Fruit fly (Drosophila melanogaster) whole organism, embryonic: Measurements from ENCODE around the gene PIP82.
A peak's percentile ranks its signal among the peaks of the same experiment; 100 is the strongest.

Experiments
- CG10366 ChIP-seq: fragments of 200-800 bp; sonication (Bioruptor generic); IDR thresholded peaks from 2 replicates; pipeline ENCODE4 v1.3.6; 2022; ENCODE audit warnings: missing biosample characterization, missing genetic modification characterization
- CG14050 ChIP-seq: fragments of 200-800 bp; sonication (Bioruptor generic); IDR thresholded peaks from 3 replicates; pipeline ENCODE4 v1.3.6; 2022; ENCODE audit warnings: missing biosample characterization, missing genetic modification characterization
- CG14441 ChIP-seq: fragments of 200-800 bp; sonication (Bioruptor generic); IDR thresholded peaks from 2 replicates; pipeline ENCODE4 v1.3.6; 2022; ENCODE audit warnings: missing biosample characterization, missing genetic modification characterization
- CG15696 ChIP-seq: fragments of 200-800 bp; sonication (Bioruptor generic); optimal IDR thresholded peaks from 2 replicates; lab custom pipeline; 2019; ENCODE audit warnings: missing biosample characterization, mild to moderate bottlenecking, missing genetic modification characterization, moderate library complexity
- CG1603 ChIP-seq: fragments of 200-800 bp; sonication (Bioruptor generic); optimal IDR thresholded peaks from 2 replicates; lab custom pipeline; 2019; ENCODE audit warnings: missing biosample characterization, mild to moderate bottlenecking, missing genetic modification characterization, moderate library complexity
- CG18476 ChIP-seq: fragments of 200-800 bp; sonication (Bioruptor generic); optimal IDR thresholded peaks from 2 replicates; lab custom pipeline; 2016; ENCODE audit warnings: missing biosample characterization, mild to moderate bottlenecking, missing genetic modification characterization
- CG2678 ChIP-seq: fragments of 200-800 bp; sonication (Bioruptor generic); optimal IDR thresholded peaks from 3 replicates; lab custom pipeline; 2019; ENCODE audit warnings: missing biosample characterization, mild to moderate bottlenecking, missing genetic modification characterization, moderate library complexity
- CG31365 ChIP-seq: fragments of 200-800 bp; sonication (Bioruptor generic); optimal IDR thresholded peaks from 2 replicates; lab custom pipeline; 2018; ENCODE audit warnings: missing biosample characterization, mild to moderate bottlenecking, missing genetic modification characterization
- CG32772 ChIP-seq: fragments of 200-800 bp; sonication (Bioruptor generic); IDR thresholded peaks from 2 replicates; pipeline ENCODE4 v1.3.6; 2022; ENCODE audit warnings: missing biosample characterization, missing genetic modification characterization
- CG34224 ChIP-seq: fragments of 200-800 bp; sonication (Bioruptor generic); IDR thresholded peaks from 3 replicates; pipeline ENCODE4 v1.3.6; 2022; ENCODE audit warnings: missing biosample characterization, missing genetic modification characterization; ENCODE audit not compliant: partially characterized antibody
- CG4424 ChIP-seq: fragments of 200-800 bp; sonication (Bioruptor generic); optimal IDR thresholded peaks from 3 replicates; lab custom pipeline; 2016; ENCODE audit warnings: missing biosample characterization, missing genetic modification characterization
- CG4730 ChIP-seq: fragments of 200-800 bp; sonication (Bioruptor generic); IDR thresholded peaks from 2 replicates; pipeline ENCODE4 v1.3.6; 2022; ENCODE audit warnings: missing biosample characterization, missing genetic modification characterization
- CG7271 ChIP-seq: fragments of 200-800 bp; sonication (Bioruptor generic); optimal IDR thresholded peaks from 2 replicates; lab custom pipeline; 2018; ENCODE audit warnings: missing biosample characterization, mild to moderate bottlenecking, missing genetic modification characterization, moderate library complexity
- CG7556 ChIP-seq: fragments of 200-800 bp; sonication (Bioruptor generic); optimal IDR thresholded peaks from 2 replicates; lab custom pipeline; 2017; ENCODE audit warnings: missing biosample characterization, mild to moderate bottlenecking, missing genetic modification characterization
- CG7839 ChIP-seq: fragments of 200-800 bp; sonication (Bioruptor generic); optimal IDR thresholded peaks from 3 replicates; lab custom pipeline; 2018; ENCODE audit warnings: missing biosample characterization, mild to moderate bottlenecking, missing genetic modification characterization, moderate library complexity
- CG8089 ChIP-seq: fragments of 200-800 bp; sonication (Bioruptor generic); optimal IDR thresholded peaks from 3 replicates; lab custom pipeline; 2016; ENCODE audit warnings: missing biosample characterization, missing genetic modification characterization
- Camta ChIP-seq: fragments of 200-800 bp; sonication (Bioruptor generic); optimal IDR thresholded peaks from 2 replicates; lab custom pipeline; 2016; ENCODE audit warnings: missing biosample characterization, missing genetic modification characterization
- Chrac-16 ChIP-seq: fragments of 200-800 bp; sonication (Bioruptor generic); optimal IDR thresholded peaks from 3 replicates; lab custom pipeline; 2016; ENCODE audit warnings: missing biosample characterization, missing genetic modification characterization
- Dip2 ChIP-seq: fragments of 200-800 bp; sonication (Bioruptor generic); IDR thresholded peaks from 2 replicates; pipeline ENCODE4 v1.3.6; 2022; ENCODE audit warnings: missing biosample characterization, missing genetic modification characterization
- Doc2 ChIP-seq: fragments of 200-800 bp; sonication (Bioruptor generic); IDR thresholded peaks from 2 replicates; pipeline ENCODE4 v1.3.6; 2022; ENCODE audit warnings: missing biosample characterization, missing genetic modification characterization
- Drgx ChIP-seq: fragments of 200-800 bp; sonication (Bioruptor generic); IDR thresholded peaks from 2 replicates; pipeline ENCODE4 v1.3.6; 2022; ENCODE audit warnings: missing biosample characterization, missing genetic modification characterization
- Ets97D ChIP-seq: fragments of 200-800 bp; sonication (Bioruptor generic); optimal IDR thresholded peaks from 3 replicates; lab custom pipeline; 2016; ENCODE audit warnings: missing biosample characterization, missing genetic modification characterization
- Fer1 ChIP-seq: fragments of 200-800 bp; sonication (Bioruptor generic); optimal IDR thresholded peaks from 2 replicates; lab custom pipeline; 2017; ENCODE audit warnings: missing biosample characterization, mild to moderate bottlenecking, missing genetic modification characterization
- Fer2 ChIP-seq: fragments of 200-800 bp; sonication (Bioruptor generic); optimal IDR thresholded peaks from 2 replicates; lab custom pipeline; 2018; ENCODE audit warnings: missing biosample characterization, mild to moderate bottlenecking, missing genetic modification characterization, moderate library complexity
- GATAe ChIP-seq: fragments of 200-800 bp; sonication (Bioruptor generic); conservative IDR thresholded peaks from 2 replicates; pipeline ENCODE4 v1.3.6; 2022; ENCODE audit warnings: missing biosample characterization, missing genetic modification characterization
- Hey ChIP-seq: fragments of 200-800 bp; sonication (Bioruptor generic); optimal IDR thresholded peaks from 3 replicates; lab custom pipeline; 2018; ENCODE audit warnings: missing biosample characterization, mild to moderate bottlenecking, missing genetic modification characterization
- Jarid2 ChIP-seq: fragments of 200-800 bp; sonication (Bioruptor generic); optimal IDR thresholded peaks from 3 replicates; lab custom pipeline; 2017; ENCODE audit warnings: mild to moderate bottlenecking, missing biosample characterization, missing genetic modification reagents, missing genetic modification characterization
- Kr ChIP-seq: fragments of 200-800 bp; sonication (Bioruptor generic); optimal IDR thresholded peaks from 2 replicates; lab custom pipeline; 2017; ENCODE audit warnings: missing biosample characterization, mild to moderate bottlenecking, missing genetic modification characterization
- Max ChIP-seq: fragments of 200-800 bp; sonication (Bioruptor generic); optimal IDR thresholded peaks from 2 replicates; lab custom pipeline; 2016; ENCODE audit warnings: missing biosample characterization, mild to moderate bottlenecking, missing genetic modification characterization
- Oaz ChIP-seq: fragments of 200-800 bp; sonication (Bioruptor generic); IDR thresholded peaks from 2 replicates; pipeline ENCODE4 v1.3.6; 2022; ENCODE audit warnings: missing biosample characterization, missing genetic modification characterization
- Scr ChIP-seq: fragments of 200-800 bp; sonication (Bioruptor generic); IDR thresholded peaks from 2 replicates; pipeline ENCODE4 v1.3.6; 2022; ENCODE audit warnings: missing biosample characterization, missing genetic modification characterization; ENCODE audit not compliant: partially characterized antibody
- Sin3A ChIP-seq: fragments of >200 bp; optimal IDR thresholded peaks from 2 replicates; lab custom pipeline; 2018
- Sox100B ChIP-seq: fragments of 200-800 bp; sonication (Bioruptor generic); optimal IDR thresholded peaks from 3 replicates; lab custom pipeline; 2018; ENCODE audit warnings: missing biosample characterization, mild to moderate bottlenecking, missing genetic modification characterization
- Usf ChIP-seq: fragments of 200-800 bp; sonication (Bioruptor generic); optimal IDR thresholded peaks from 2 replicates; lab custom pipeline; 2017; ENCODE audit warnings: missing genotype, missing biosample characterization, missing genetic modification characterization
- ac ChIP-seq: fragments of 200-800 bp; sonication (Bioruptor generic); optimal IDR thresholded peaks from 3 replicates; lab custom pipeline; 2017; ENCODE audit warnings: missing biosample characterization, mild to moderate bottlenecking, missing genetic modification characterization
- crc ChIP-seq: fragments of 200-800 bp; sonication (Bioruptor generic); optimal IDR thresholded peaks from 2 replicates; lab custom pipeline; 2016; ENCODE audit warnings: missing biosample characterization, missing genetic modification characterization
- dmrt99B ChIP-seq: fragments of 200-800 bp; sonication (Bioruptor generic); optimal IDR thresholded peaks from 2 replicates; lab custom pipeline; 2018; ENCODE audit warnings: missing biosample characterization, mild to moderate bottlenecking, missing genetic modification characterization, moderate library complexity
- ftz-f1 ChIP-seq: fragments of 200-800 bp; sonication (Bioruptor generic); optimal IDR thresholded peaks from 2 replicates; lab custom pipeline; 2016; ENCODE audit warnings: missing biosample characterization, missing genetic modification characterization
- gem ChIP-seq: fragments of 200-800 bp; sonication (Bioruptor generic); optimal IDR thresholded peaks from 2 replicates; lab custom pipeline; 2019; ENCODE audit warnings: missing biosample characterization, mild to moderate bottlenecking, missing genetic modification characterization, moderate library complexity
- gsb-n ChIP-seq: fragments of 200-800 bp; sonication (Bioruptor generic); optimal IDR thresholded peaks from 3 replicates; lab custom pipeline; 2018; ENCODE audit warnings: missing biosample characterization, mild to moderate bottlenecking, missing genetic modification characterization
- insv ChIP-seq, 2 experiments: fragments of 200-800 bp; sonication (Bioruptor generic); optimal IDR thresholded peaks; 3 replicates each; lab custom pipeline; 2016 to 2018; ENCODE audit warnings: missing biosample characterization in 2 of 2, missing genetic modification characterization in 2 of 2
- jumu ChIP-seq: fragments of 200-800 bp; sonication (Bioruptor generic); optimal IDR thresholded peaks from 3 replicates; lab custom pipeline; 2016; ENCODE audit warnings: missing biosample characterization, missing genetic modification characterization
- kni ChIP-seq: fragments of 200-800 bp; sonication (Bioruptor generic); optimal IDR thresholded peaks from 3 replicates; lab custom pipeline; 2017; ENCODE audit warnings: mild to moderate bottlenecking, missing biosample characterization, missing genetic modification reagents, missing genetic modification characterization
- knrl ChIP-seq: fragments of 200-800 bp; sonication (Bioruptor generic); IDR thresholded peaks from 3 replicates; pipeline ENCODE4 v1.3.6; 2022; ENCODE audit warnings: missing biosample characterization, missing genetic modification characterization; ENCODE audit not compliant: partially characterized antibody
- nerfin-1 ChIP-seq: fragments of 200-800 bp; sonication (Bioruptor generic); optimal IDR thresholded peaks from 3 replicates; lab custom pipeline; 2019; ENCODE audit warnings: missing biosample characterization, mild to moderate bottlenecking, missing genetic modification characterization, moderate library complexity
- rib ChIP-seq: fragments of 200-800 bp; sonication (Bioruptor generic); IDR thresholded peaks from 2 replicates; pipeline ENCODE4 v1.3.6; 2022; ENCODE audit warnings: missing biosample characterization, missing genetic modification characterization
- seq ChIP-seq: fragments of 200-800 bp; sonication (Bioruptor generic); IDR thresholded peaks from 2 replicates; pipeline ENCODE4 v1.3.6; 2022; ENCODE audit warnings: missing biosample characterization, missing genetic modification characterization
- sima ChIP-seq: fragments of 200-800 bp; sonication (Bioruptor generic); optimal IDR thresholded peaks from 2 replicates; lab custom pipeline; 2016; ENCODE audit warnings: missing biosample characterization, missing genetic modification characterization
- ssp ChIP-seq: fragments of 200-800 bp; sonication (Bioruptor generic); IDR thresholded peaks from 2 replicates; pipeline ENCODE4 v1.3.6; 2022; ENCODE audit warnings: missing biosample characterization, missing genetic modification characterization
- sug ChIP-seq: fragments of 200-800 bp; optimal IDR thresholded peaks from 2 replicates; lab custom pipeline; 2019; ENCODE audit warnings: missing biosample characterization, mild to moderate bottlenecking, missing genetic modification characterization, moderate library complexity
- tio ChIP-seq: fragments of 200-800 bp; sonication (Bioruptor generic); optimal IDR thresholded peaks from 2 replicates; lab custom pipeline; 2017; ENCODE audit warnings: missing biosample characterization, missing genetic modification characterization, inconsistent platforms
- yki ChIP-seq: fragments of >200 bp; optimal IDR thresholded peaks from 3 replicates; lab custom pipeline; 2018

Gene PIP82

dm6 chrX:8538993-8539392, 9.5 kb upstream of the PIP82 start (continued):
- TF ChIP-seq CG32772 (GFP tag; lab: Robert Waterston, UW) (peak; percentile 16; the same call in 1 of the 2 replicates), knrl (GFP tag; lab: Robert Waterston, UW) (no peak), CG4424 (GFP tag; lab: Kevin White, UChicago) (no peak), Sox100B (GFP tag; lab: Kevin White, UChicago) (no peak), sug (tag; lab: Kevin White, UChicago) (no peak), kni (GFP tag; lab: Kevin White, UChicago) (no peak), Usf (GFP tag; lab: Kevin White, UChicago) (no peak), insv (GFP tag; optimal IDR thresholded peaks at IDR 0.05; lab: Kevin White, UChicago) (no peak), CG14441 (0 out of 2 replicates have a peak, but pooled peaks have one; percentile 25), ssp (GFP tag; lab: Robert Waterston, UW) (no peak), Camta (GFP tag; lab: Kevin White, UChicago) (no peak), nerfin-1 (tag; lab: Kevin White, UChicago) (peak; percentile 78), gem (tag; lab: Kevin White, UChicago) (peak; percentile 43), jumu (no peak), Jarid2 (no peak), CG34224 (GFP tag; lab: Robert Waterston, UW) (no peak), CG8089 (GFP tag; lab: Kevin White, UChicago) (no peak), Scr (GFP tag; lab: Robert Waterston, UW) (no peak), ac (GFP tag; lab: Kevin White, UChicago) (no peak), seq (no peak), CG7556 (GFP tag; lab: Kevin White, UChicago) (peak; percentile 5), CG31365 (tag; lab: Kevin White, UChicago) (no peak), dmrt99B (tag; lab: Kevin White, UChicago) (peak; percentile 65), Fer1 (peak; percentile 51), CG1603 (peak; percentile 29), yki (lab: Kevin White, UChicago) (no peak), CG4730 (no peak), Oaz (GFP tag; lab: Robert Waterston, UW) (0 out of 2 replicates have a peak, but pooled peaks have one; percentile 7), Sin3A (lab: Kevin White, UChicago) (no peak), Chrac-16 (no peak), Fer2 (tag; lab: Kevin White, UChicago) (no peak), crc (GFP tag; lab: Kevin White, UChicago) (no peak), Dip2 (GFP tag; lab: Robert Waterston, UW) (no peak), gsb-n (tag; lab: Kevin White, UChicago) (no peak), ftz-f1 (GFP tag; lab: Kevin White, UChicago) (no peak), Max (GFP tag; lab: Kevin White, UChicago) (no peak), CG7271 (no peak), CG14050 (GFP tag; lab: Robert Waterston, UW) (no peak), rib (no peak), GATAe (no peak), CG10366 (GFP tag; lab: Robert Waterston, UW) (peak; percentile 15; the same call in 1 of the 2 replicates), Kr (GFP tag; lab: Kevin White, UChicago) (no peak), Ets97D (GFP tag; lab: Kevin White, UChicago) (no peak), Hey (no peak), Doc2 (no peak), CG2678 (tag; lab: Kevin White, UChicago) (peak; percentile 40), CG7839 (tag; lab: Kevin White, UChicago) (peak; percentile 62), CG15696 (tag; lab: Kevin White, UChicago) (no peak), tio (no peak), Drgx (GFP tag; lab: Robert Waterston, UW) (peak; percentile 34; the same call in 1 of the 2 replicates), sima (GFP tag; lab: Kevin White, UChicago) (no peak), CG18476 (GFP tag; lab: Kevin White, UChicago) (no peak)
